Fruit fly (Drosophila melanogaster) whole organism, embryonic: Measurements from ENCODE around the gene fry.

Source experiments
- ATbp ChIP-seq: fragments of 200-800 bp; sonication (Bioruptor generic); optimal IDR thresholded peaks from 2 replicates; lab custom pipeline; 2017; ENCODE audit warnings: missing biosample characterization, mild to moderate bottlenecking, missing genetic modification characterization, missing genetic modification reagents
- Atf6 ChIP-seq: fragments of 200-800 bp; sonication (Bioruptor generic); IDR thresholded peaks from 2 replicates; pipeline ENCODE4 v1.3.6; 2022; ENCODE audit warnings: missing biosample characterization, missing genetic modification characterization
- B-H2 ChIP-seq: fragments of 200-800 bp; sonication (Bioruptor generic); optimal IDR thresholded peaks from 2 replicates; lab custom pipeline; 2018; ENCODE audit warnings: missing biosample characterization, mild to moderate bottlenecking, missing genetic modification characterization
- Bdp1 ChIP-seq: fragments of 200-800 bp; sonication (Bioruptor generic); optimal IDR thresholded peaks from 3 replicates; lab custom pipeline; 2016; ENCODE audit warnings: missing biosample characterization, missing genetic modification characterization
- CG10543 ChIP-seq: fragments of 200-800 bp; sonication (Bioruptor generic); optimal IDR thresholded peaks from 3 replicates; lab custom pipeline; 2017; ENCODE audit warnings: missing biosample characterization, mild to moderate bottlenecking, missing genetic modification characterization, moderate library complexity
- CG10979 ChIP-seq: fragments of 200-800 bp; sonication (Bioruptor generic); optimal IDR thresholded peaks from 2 replicates; lab custom pipeline; 2018; ENCODE audit warnings: missing biosample characterization, mild to moderate bottlenecking, missing genetic modification characterization, moderate library complexity
- CG11247 ChIP-seq: fragments of 200-800 bp; sonication (Bioruptor generic); IDR thresholded peaks from 2 replicates; pipeline ENCODE4 v1.3.6; 2022; ENCODE audit warnings: missing biosample characterization, missing genetic modification characterization
- CG12942 ChIP-seq: fragments of 200-800 bp; sonication (Bioruptor generic); optimal IDR thresholded peaks from 3 replicates; lab custom pipeline; 2016; ENCODE audit warnings: missing biosample characterization, missing genetic modification characterization
- CG13775 ChIP-seq: fragments of 200-800 bp; sonication (Bioruptor generic); optimal IDR thresholded peaks from 3 replicates; lab custom pipeline; 2017; ENCODE audit warnings: missing biosample characterization, mild to moderate bottlenecking, missing genetic modification characterization
- CG14710 ChIP-seq: fragments of 200-800 bp; sonication (Bioruptor generic); optimal IDR thresholded peaks from 3 replicates; lab custom pipeline; 2019; ENCODE audit warnings: missing biosample characterization, mild to moderate bottlenecking, missing genetic modification characterization, moderate library complexity
- CG15514 ChIP-seq: fragments of 200-800 bp; sonication (Bioruptor generic); optimal IDR thresholded peaks from 3 replicates; lab custom pipeline; 2017; ENCODE audit warnings: missing biosample characterization, missing genetic modification characterization, mild to moderate bottlenecking, moderate library complexity, missing genetic modification reagents
- CG1602 ChIP-seq: fragments of 200-800 bp; sonication (Bioruptor generic); optimal IDR thresholded peaks from 3 replicates; lab custom pipeline; 2016; ENCODE audit warnings: missing biosample characterization, missing genetic modification characterization
- CG18599 ChIP-seq: fragments of 200-800 bp; sonication (Bioruptor generic); optimal IDR thresholded peaks from 3 replicates; lab custom pipeline; 2017; ENCODE audit warnings: missing biosample characterization, missing genetic modification characterization, mild to moderate bottlenecking, moderate library complexity, missing genetic modification reagents
- CG31224 ChIP-seq: fragments of 200-800 bp; sonication (Bioruptor generic); IDR thresholded peaks from 2 replicates; pipeline ENCODE4 v1.3.6; 2022; ENCODE audit warnings: missing biosample characterization, missing genetic modification characterization
- CG3838 ChIP-seq: fragments of 200-800 bp; sonication (Bioruptor generic); optimal IDR thresholded peaks from 3 replicates; lab custom pipeline; 2016; ENCODE audit warnings: missing biosample characterization, missing genetic modification characterization
- CG3995 ChIP-seq: fragments of 200-800 bp; sonication (Bioruptor generic); optimal IDR thresholded peaks from 3 replicates; lab custom pipeline; 2016; ENCODE audit warnings: missing biosample characterization, missing genetic modification characterization
- CG5953 ChIP-seq: fragments of 200-800 bp; sonication (Bioruptor generic); IDR thresholded peaks from 2 replicates; pipeline ENCODE4 v1.3.6; 2022; ENCODE audit warnings: missing biosample characterization, missing genetic modification characterization
- CG6689 ChIP-seq: fragments of 200-800 bp; sonication (Bioruptor generic); IDR thresholded peaks from 2 replicates; pipeline ENCODE4 v1.3.6; 2022; ENCODE audit warnings: missing biosample characterization, missing genetic modification characterization
- CG6765 ChIP-seq: fragments of 200-800 bp; sonication (Bioruptor generic); optimal IDR thresholded peaks from 3 replicates; lab custom pipeline; 2017; ENCODE audit warnings: missing biosample characterization, mild to moderate bottlenecking, missing genetic modification characterization
- CG7271 ChIP-seq: fragments of 200-800 bp; sonication (Bioruptor generic); optimal IDR thresholded peaks from 2 replicates; lab custom pipeline; 2018; ENCODE audit warnings: missing biosample characterization, mild to moderate bottlenecking, missing genetic modification characterization, moderate library complexity
- CG7745 ChIP-seq: fragments of 200-800 bp; sonication (Bioruptor generic); optimal IDR thresholded peaks from 2 replicates; lab custom pipeline; 2018; ENCODE audit warnings: missing biosample characterization, mild to moderate bottlenecking, missing genetic modification characterization, moderate library complexity
- CG8924 ChIP-seq: fragments of 200-800 bp; optimal IDR thresholded peaks from 3 replicates; lab custom pipeline; 2019; ENCODE audit warnings: missing biosample characterization, mild to moderate bottlenecking, missing genetic modification characterization, moderate library complexity
- Ets97D ChIP-seq: fragments of 200-800 bp; sonication (Bioruptor generic); optimal IDR thresholded peaks from 3 replicates; lab custom pipeline; 2016; ENCODE audit warnings: missing biosample characterization, missing genetic modification characterization
- Fer1 ChIP-seq: fragments of 200-800 bp; sonication (Bioruptor generic); optimal IDR thresholded peaks from 2 replicates; lab custom pipeline; 2017; ENCODE audit warnings: missing biosample characterization, mild to moderate bottlenecking, missing genetic modification characterization
- Hand ChIP-seq: fragments of 200-800 bp; sonication (Bioruptor generic); optimal IDR thresholded peaks from 2 replicates; lab custom pipeline; 2017; ENCODE audit warnings: mild to moderate bottlenecking, missing biosample characterization, missing genetic modification reagents, missing genetic modification characterization
- Hr78 ChIP-seq, 2 experiments: fragments of 200-800 bp in 1 of 2; fragments of >200 bp in 1 of 2; sonication (Bioruptor generic) in 1 of 2; optimal IDR thresholded peaks; 2 replicates each; lab custom pipeline; 2017 to 2019; ENCODE audit warnings: missing biosample characterization in 2 of 2, missing genetic modification characterization in 2 of 2, mild to moderate bottlenecking in 1 of 2, moderate library complexity in 1 of 2
- Hsf ChIP-seq: fragments of 200-800 bp; sonication (Bioruptor generic); optimal IDR thresholded peaks from 3 replicates; lab custom pipeline; 2016; ENCODE audit warnings: missing biosample characterization, missing genetic modification characterization
- Jarid2 ChIP-seq: fragments of 200-800 bp; sonication (Bioruptor generic); optimal IDR thresholded peaks from 3 replicates; lab custom pipeline; 2017; ENCODE audit warnings: mild to moderate bottlenecking, missing biosample characterization, missing genetic modification reagents, missing genetic modification characterization
- MESR4 ChIP-seq: fragments of 200-800 bp; sonication (Bioruptor generic); optimal IDR thresholded peaks from 2 replicates; lab custom pipeline; 2018; ENCODE audit warnings: missing biosample characterization, mild to moderate bottlenecking, missing genetic modification characterization, moderate library complexity
- Ptx1 ChIP-seq: fragments of 200-800 bp; sonication (Bioruptor generic); IDR thresholded peaks from 2 replicates; pipeline ENCODE4 v1.3.6; 2022; ENCODE audit warnings: missing biosample characterization, missing genetic modification characterization
- Spps ChIP-seq: fragments of 200-800 bp; sonication (Bioruptor generic); optimal IDR thresholded peaks from 2 replicates; lab custom pipeline; 2018; ENCODE audit warnings: missing biosample characterization, mild to moderate bottlenecking, missing genetic modification characterization
- Taf1 ChIP-seq: fragments of 200-800 bp; sonication (Bioruptor generic); IDR thresholded peaks from 2 replicates; pipeline ENCODE4 v1.3.6; 2022; ENCODE audit warnings: missing biosample characterization, missing genetic modification characterization
- amos ChIP-seq: fragments of 200-800 bp; sonication (Bioruptor generic); IDR thresholded peaks from 2 replicates; pipeline ENCODE4 v1.3.6; 2022; ENCODE audit warnings: missing biosample characterization, missing genetic modification characterization; ENCODE audit not compliant: partially characterized antibody
- bbx ChIP-seq: fragments of 200-800 bp; sonication (Bioruptor generic); IDR thresholded peaks from 2 replicates; pipeline ENCODE4 v1.3.6; 2022; ENCODE audit warnings: missing biosample characterization, missing genetic modification characterization; ENCODE audit not compliant: partially characterized antibody
- cad ChIP-seq: fragments of >200 bp; optimal IDR thresholded peaks from 2 replicates; lab custom pipeline; 2017; ENCODE audit warnings: missing biosample characterization, missing genetic modification characterization
- caup ChIP-seq: fragments of 200-800 bp; sonication (Bioruptor generic); optimal IDR thresholded peaks from 3 replicates; lab custom pipeline; 2017; ENCODE audit warnings: missing biosample characterization, mild to moderate bottlenecking, missing genetic modification characterization, moderate library complexity; ENCODE audit not compliant: severe bottlenecking
- chm ChIP-seq: fragments of 200-800 bp; sonication (Bioruptor generic); IDR thresholded peaks from 2 replicates; pipeline ENCODE4 v1.3.6; 2022; ENCODE audit warnings: missing biosample characterization, missing genetic modification characterization
- eyg ChIP-seq: fragments of 200-800 bp; sonication (Bioruptor generic); optimal IDR thresholded peaks from 3 replicates; lab custom pipeline; 2016; ENCODE audit warnings: missing biosample characterization, missing genetic modification characterization
- fd64A ChIP-seq: fragments of 200-800 bp; sonication (Bioruptor generic); optimal IDR thresholded peaks from 3 replicates; lab custom pipeline; 2018; ENCODE audit warnings: missing biosample characterization, mild to moderate bottlenecking, missing genetic modification characterization
- lola ChIP-seq, 3 experiments: fragments of >200 bp in 2 of 3; fragments of 200-800 bp in 1 of 3; sonication (Bioruptor generic) in 1 of 3; optimal IDR thresholded peaks; 2 replicates each; lab custom pipeline; 2017 to 2019; ENCODE audit warnings: missing biosample characterization in 3 of 3, missing genetic modification characterization in 3 of 3, mild to moderate bottlenecking in 1 of 3, moderate library complexity in 1 of 3
- nom ChIP-seq: fragments of 200-800 bp; sonication (Bioruptor generic); optimal IDR thresholded peaks from 2 replicates; lab custom pipeline; 2017; ENCODE audit warnings: missing biosample characterization, missing genetic modification characterization, mild to moderate bottlenecking, moderate library complexity, missing genetic modification reagents
- ssp ChIP-seq: fragments of 200-800 bp; sonication (Bioruptor generic); IDR thresholded peaks from 2 replicates; pipeline ENCODE4 v1.3.6; 2022; ENCODE audit warnings: missing biosample characterization, missing genetic modification characterization
- sug ChIP-seq: fragments of 200-800 bp; optimal IDR thresholded peaks from 2 replicates; lab custom pipeline; 2019; ENCODE audit warnings: missing biosample characterization, mild to moderate bottlenecking, missing genetic modification characterization, moderate library complexity
- tap ChIP-seq: fragments of 200-800 bp; optimal IDR thresholded peaks from 3 replicates; lab custom pipeline; 2019; ENCODE audit warnings: missing biosample characterization, mild to moderate bottlenecking, missing genetic modification characterization, moderate library complexity
- tll ChIP-seq, 2 experiments: fragments of 200-800 bp in 1 of 2; fragments of >200 bp in 1 of 2; sonication (Bioruptor generic) in 1 of 2; optimal IDR thresholded peaks; 2 replicates each; lab custom pipeline; 2017 to 2019; ENCODE audit warnings: missing biosample characterization in 2 of 2, missing genetic modification characterization in 2 of 2, mild to moderate bottlenecking in 1 of 2, moderate library complexity in 1 of 2
- vnd ChIP-seq: fragments of 200-800 bp; sonication (Bioruptor generic); IDR thresholded peaks from 3 replicates; pipeline ENCODE4 v1.3.6; 2022; ENCODE audit warnings: missing biosample characterization, missing genetic modification characterization; ENCODE audit not compliant: partially characterized antibody
- z ChIP-seq: fragments of 200-800 bp; sonication (Bioruptor generic); IDR thresholded peaks from 3 replicates; pipeline ENCODE4 v1.3.6; 2022; ENCODE audit warnings: missing biosample characterization, missing genetic modification characterization

Gene fry

DNA sequence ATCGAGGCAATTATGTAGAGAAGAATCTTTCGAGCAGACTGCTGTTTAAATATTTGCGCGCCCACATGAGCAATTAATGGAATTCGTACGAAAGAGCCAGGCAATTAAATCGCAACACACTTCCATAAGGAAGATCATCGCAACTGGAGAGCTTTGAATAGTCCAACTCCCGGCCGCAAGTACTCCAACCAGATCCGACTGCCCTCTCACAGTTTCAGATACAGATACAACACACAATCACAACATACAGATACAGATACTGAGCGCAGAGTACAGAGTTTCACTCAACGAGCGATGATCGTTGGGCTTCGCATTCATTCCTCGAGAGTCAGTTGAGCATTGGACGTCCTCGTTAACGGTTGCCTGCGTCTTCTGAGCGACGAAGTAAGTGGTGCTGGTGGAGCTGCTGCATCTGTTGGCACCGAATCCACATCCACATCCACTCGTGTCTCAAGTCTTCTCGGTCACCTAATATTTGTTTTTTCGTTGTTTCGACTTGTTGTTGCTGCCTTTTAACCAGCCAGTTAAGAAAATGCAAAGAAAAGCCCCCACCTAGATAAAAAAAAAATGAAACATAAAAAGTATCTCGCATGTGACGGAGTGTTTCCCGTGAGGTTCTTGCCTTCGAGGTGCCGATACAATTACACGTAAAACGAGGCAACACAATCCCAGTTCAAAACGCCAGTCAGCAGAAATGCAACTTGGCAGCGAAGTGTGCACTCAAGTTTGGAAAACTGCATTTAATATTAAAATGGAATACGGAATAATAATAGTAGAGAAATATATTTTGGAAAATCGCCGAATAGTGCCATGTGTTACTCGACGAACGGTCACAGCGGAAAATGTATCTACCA lies 64.1 kb downstream of the fry start, which contains the start of gene LanB2 (continued):
- no peak for TF ChIP-seq CG3838
- TF ChIP-seq CG14710 (tag; lab: Kevin White, UChicago), result peak; percentile 11
- TF ChIP-seq CG5953, result no peak
- no peak for TF ChIP-seq eyg (GFP tag; lab: Kevin White, UChicago)
- TF ChIP-seq z (GFP tag; lab: Robert Waterston, UW), result peak; percentile 99
- no peak for TF ChIP-seq CG13775 (GFP tag; lab: Kevin White, UChicago)
- TF ChIP-seq tll (GFP tag; optimal IDR thresholded peaks at IDR 0.05; lab: Kevin White, UChicago), result no peak
- TF ChIP-seq CG15514 (GFP tag; lab: Kevin White, UChicago), result peak; percentile 14
- no peak for TF ChIP-seq CG6689 (GFP tag; lab: Robert Waterston, UW)
- peak; percentile 83 for TF ChIP-seq Jarid2 (GFP tag; lab: Kevin White, UChicago)
- TF ChIP-seq sug (tag; lab: Kevin White, UChicago), result peak; percentile 32
- TF ChIP-seq CG31224, result no peak
- TF ChIP-seq nom (GFP tag; lab: Kevin White, UChicago), result peak; percentile 79
- TF ChIP-seq tap (tag; lab: Kevin White, UChicago), result no peak
- TF ChIP-seq B-H2 (GFP tag; lab: Kevin White, UChicago), result peak; percentile 47
- TF ChIP-seq CG10979, result no peak
- TF ChIP-seq amos (GFP tag; lab: Robert Waterston, UW), result peak; percentile 28; the same call in 1 of the 2 replicates
- 0 out of 2 replicates have a peak, but pooled peaks have one; percentile 44 for TF ChIP-seq chm (GFP tag; lab: Robert Waterston, UW)
- TF ChIP-seq cad, result no peak
- TF ChIP-seq Fer1 (GFP tag; lab: Kevin White, UChicago), result peak; percentile 44
- TF ChIP-seq CG7745, result no peak
- TF ChIP-seq CG3995 (GFP tag; lab: Kevin White, UChicago), result no peak
- TF ChIP-seq Spps (tag; lab: Kevin White, UChicago), result no peak
- no peak for TF ChIP-seq Taf1 (GFP tag; lab: Robert Waterston, UW)
- peak; percentile 29 for TF ChIP-seq fd64A (GFP tag; lab: Kevin White, UChicago)
- TF ChIP-seq ssp, result no peak
- TF ChIP-seq lola (GFP tag; optimal IDR thresholded peaks at IDR 0.05; lab: Kevin White, UChicago), result no peak
- TF ChIP-seq Hsf (GFP tag; lab: Kevin White, UChicago), result no peak
- peak; percentile 30 for TF ChIP-seq CG6765
- no peak for TF ChIP-seq Ets97D
- TF ChIP-seq vnd (GFP tag; lab: Robert Waterston, UW), result no peak
- no peak for TF ChIP-seq CG7271 (tag; lab: Kevin White, UChicago)
- no peak for TF ChIP-seq Hr78 (GFP tag; optimal IDR thresholded peaks at IDR 0.05; lab: Kevin White, UChicago)
- TF ChIP-seq Hand (GFP tag; lab: Kevin White, UChicago), result peak; percentile 45
- peak; percentile 54 for TF ChIP-seq CG18599
- TF ChIP-seq CG1602 (GFP tag; lab: Kevin White, UChicago), result no peak
- TF ChIP-seq CG11247 (GFP tag; lab: Robert Waterston, UW), result no peak
- peak; percentile 57; the same call in 1 of the 2 replicates for TF ChIP-seq bbx (GFP tag; lab: Robert Waterston, UW)
- TF ChIP-seq CG12942 (GFP tag; lab: Kevin White, UChicago), result no peak
- peak; percentile 28 for TF ChIP-seq caup
- no peak for TF ChIP-seq Bdp1
- TF ChIP-seq Ptx1 (GFP tag; lab: Robert Waterston, UW), result no peak
- peak; percentile 18 for TF ChIP-seq CG8924 (tag; lab: Kevin White, UChicago)
- peak; percentile 46; the same call in 1 of the 2 replicates for TF ChIP-seq Atf6 (GFP tag; lab: Robert Waterston, UW)
- TF ChIP-seq CG10543 (GFP tag; lab: Kevin White, UChicago), result peak; percentile 50
- TF ChIP-seq MESR4 (GFP tag; lab: Kevin White, UChicago), result peak; percentile 2
- TF ChIP-seq ATbp (GFP tag; lab: Kevin White, UChicago), result no peak
